Worm (Caenorhabditis elegans) whole organism, L1 larva: ENCODE results near the gene ZC190.5.

ENCODE experiments used
- egl-13 ChIP-seq: sonication (generic microtip); optimal IDR thresholded peaks from 2 replicates; lab custom pipeline; 2016; ENCODE audit warnings: missing genotype, missing genetic modification reagents, missing genetic modification characterization, missing compliant biosample characterization
- fkh-4 ChIP-seq: sonication (generic microtip); optimal IDR thresholded peaks from 2 replicates; lab custom pipeline; 2016; ENCODE audit warnings: missing compliant biosample characterization, missing genetic modification characterization, borderline replicate concordance
- nhr-11 ChIP-seq: fragments of 150-350 bp; optimal IDR thresholded peaks from 2 replicates; lab custom pipeline; 2014; ENCODE audit warnings: missing biosample characterization, missing genetic modification characterization
- skn-1 ChIP-seq: fragments of 150-350 bp; optimal IDR thresholded peaks from 2 replicates; lab custom pipeline; 2014; ENCODE audit warnings: missing biosample characterization, missing genetic modification characterization

DNA sequence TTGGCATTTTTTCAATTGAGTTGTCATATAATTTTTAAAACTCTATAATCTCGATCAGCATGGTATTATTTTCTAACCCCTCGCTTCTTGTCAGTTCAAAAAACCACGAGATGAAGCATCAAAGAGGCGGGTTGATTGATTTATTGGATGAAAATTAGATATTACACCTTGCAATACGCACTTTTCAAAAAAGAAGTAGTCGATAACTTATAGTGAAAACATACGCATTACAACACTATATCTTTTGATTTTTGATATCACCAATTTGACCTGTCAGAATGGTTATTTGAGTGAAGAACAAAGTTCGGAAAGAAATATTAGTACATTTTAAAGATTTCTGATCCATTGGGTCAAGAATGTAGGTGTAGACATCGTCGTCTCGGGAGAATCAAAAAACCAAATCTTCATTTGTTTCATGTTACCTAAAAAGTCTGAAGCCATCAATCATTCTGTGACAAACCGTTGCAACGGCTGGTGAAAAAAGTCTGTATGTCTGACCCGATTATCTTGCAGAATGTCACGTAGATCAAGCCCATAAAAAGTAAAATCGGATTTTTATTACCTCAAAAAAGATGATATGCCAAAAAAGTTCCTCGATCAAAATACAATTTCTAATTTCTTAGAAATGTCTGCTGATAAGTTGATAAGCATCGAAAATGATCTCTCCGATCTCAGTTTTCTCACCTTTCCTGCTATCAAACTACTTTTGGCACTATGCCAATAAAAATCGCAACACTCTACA, 20.1 kb downstream of the ZC190.5 start:
- TF ChIP-seq fkh-4 (tag; lab: Kevin White, UChicago) (no peak), skn-1 (tag; lab: Kevin White, UChicago) (no peak), egl-13 (tag; lab: Kevin White, UChicago) (no peak), nhr-11 (no peak)
